Fruit fly (Drosophila melanogaster) whole organism, embryonic: Measurements from ENCODE around the gene phol.

Experiments used
- Atf6 ChIP-seq: fragments of 200-800 bp; sonication (Bioruptor generic); IDR thresholded peaks from 2 replicates; pipeline ENCODE4 v1.3.6; 2022; ENCODE audit warnings: missing biosample characterization, missing genetic modification characterization
- CG10274 ChIP-seq: fragments of 200-800 bp; sonication (Bioruptor generic); optimal IDR thresholded peaks from 3 replicates; lab custom pipeline; 2017; ENCODE audit warnings: missing biosample characterization, mild to moderate bottlenecking, missing genetic modification characterization
- CG10979 ChIP-seq: fragments of 200-800 bp; sonication (Bioruptor generic); optimal IDR thresholded peaks from 2 replicates; lab custom pipeline; 2018; ENCODE audit warnings: missing biosample characterization, mild to moderate bottlenecking, missing genetic modification characterization, moderate library complexity
- CG12104 ChIP-seq: fragments of 200-800 bp; sonication (Bioruptor generic); optimal IDR thresholded peaks from 3 replicates; lab custom pipeline; 2016; ENCODE audit warnings: missing biosample characterization, missing genetic modification characterization
- CG1233 ChIP-seq: fragments of 200-800 bp; sonication (Bioruptor generic); optimal IDR thresholded peaks from 4 replicates; lab custom pipeline; 2018; ENCODE audit warnings: missing biosample characterization, mild to moderate bottlenecking, missing genetic modification characterization
- CG12942 ChIP-seq: fragments of 200-800 bp; sonication (Bioruptor generic); optimal IDR thresholded peaks from 3 replicates; lab custom pipeline; 2016; ENCODE audit warnings: missing biosample characterization, missing genetic modification characterization
- CG17385 ChIP-seq: fragments of 200-800 bp; sonication (Bioruptor generic); optimal IDR thresholded peaks from 3 replicates; lab custom pipeline; 2018; ENCODE audit warnings: missing biosample characterization, mild to moderate bottlenecking, missing genetic modification characterization
- CG18599 ChIP-seq: fragments of 200-800 bp; sonication (Bioruptor generic); optimal IDR thresholded peaks from 3 replicates; lab custom pipeline; 2017; ENCODE audit warnings: missing biosample characterization, missing genetic modification characterization, mild to moderate bottlenecking, moderate library complexity, missing genetic modification reagents
- CG18764 ChIP-seq: fragments of 200-800 bp; sonication (Bioruptor generic); optimal IDR thresholded peaks from 3 replicates; lab custom pipeline; 2016; ENCODE audit warnings: missing biosample characterization, missing genetic modification characterization
- CG2678 ChIP-seq: fragments of 200-800 bp; sonication (Bioruptor generic); optimal IDR thresholded peaks from 3 replicates; lab custom pipeline; 2019; ENCODE audit warnings: missing biosample characterization, mild to moderate bottlenecking, missing genetic modification characterization, moderate library complexity
- CG2712 ChIP-seq: fragments of 200-800 bp; optimal IDR thresholded peaks from 3 replicates; lab custom pipeline; 2019; ENCODE audit warnings: missing biosample characterization, mild to moderate bottlenecking, missing genetic modification characterization, moderate library complexity
- CG31388 ChIP-seq: fragments of 200-800 bp; sonication (Bioruptor generic); optimal IDR thresholded peaks from 2 replicates; lab custom pipeline; 2016; ENCODE audit warnings: missing biosample characterization, missing genetic modification characterization
- CG3281 ChIP-seq: fragments of 200-800 bp; sonication (Bioruptor generic); optimal IDR thresholded peaks from 3 replicates; lab custom pipeline; 2017; ENCODE audit warnings: missing biosample characterization, mild to moderate bottlenecking, missing genetic modification characterization
- CG34422 ChIP-seq: fragments of 200-800 bp; sonication (Bioruptor generic); IDR thresholded peaks from 3 replicates; pipeline ENCODE4 v1.3.6; 2022; ENCODE audit warnings: missing biosample characterization, missing genetic modification characterization
- CG4424 ChIP-seq: fragments of 200-800 bp; sonication (Bioruptor generic); optimal IDR thresholded peaks from 3 replicates; lab custom pipeline; 2016; ENCODE audit warnings: missing biosample characterization, missing genetic modification characterization
- CG6272 ChIP-seq: fragments of 200-800 bp; sonication (Bioruptor generic); IDR thresholded peaks from 2 replicates; pipeline ENCODE4 v1.3.6; 2022; ENCODE audit warnings: missing biosample characterization, missing genetic modification characterization
- CG6765 ChIP-seq: fragments of 200-800 bp; sonication (Bioruptor generic); optimal IDR thresholded peaks from 3 replicates; lab custom pipeline; 2017; ENCODE audit warnings: missing biosample characterization, mild to moderate bottlenecking, missing genetic modification characterization
- CG9437 ChIP-seq: fragments of 200-800 bp; sonication (Bioruptor generic); optimal IDR thresholded peaks from 2 replicates; lab custom pipeline; 2018; ENCODE audit warnings: missing biosample characterization, mild to moderate bottlenecking, missing genetic modification characterization
- Fer3 ChIP-seq: fragments of 200-800 bp; sonication (Bioruptor generic); optimal IDR thresholded peaks from 2 replicates; lab custom pipeline; 2018; ENCODE audit warnings: missing biosample characterization, mild to moderate bottlenecking, missing genetic modification characterization, moderate library complexity
- HLH54F ChIP-seq: fragments of 200-800 bp; sonication (Bioruptor generic); optimal IDR thresholded peaks from 3 replicates; lab custom pipeline; 2016; ENCODE audit warnings: missing biosample characterization, missing genetic modification characterization
- Max ChIP-seq: fragments of 200-800 bp; sonication (Bioruptor generic); optimal IDR thresholded peaks from 2 replicates; lab custom pipeline; 2016; ENCODE audit warnings: missing biosample characterization, mild to moderate bottlenecking, missing genetic modification characterization
- Pdp1 ChIP-seq, 2 experiments: fragments of 200-800 bp; sonication (Bioruptor generic); optimal IDR thresholded peaks; 3 replicates each; lab custom pipeline; 2016; ENCODE audit warnings: missing biosample characterization in 2 of 2, missing genetic modification characterization in 2 of 2, mild to moderate bottlenecking in 1 of 2, moderate library complexity in 1 of 2
- Ptx1 ChIP-seq: fragments of 200-800 bp; sonication (Bioruptor generic); IDR thresholded peaks from 2 replicates; pipeline ENCODE4 v1.3.6; 2022; ENCODE audit warnings: missing biosample characterization, missing genetic modification characterization
- Rfx ChIP-seq: fragments of 200-800 bp; sonication (Bioruptor generic); IDR thresholded peaks from 2 replicates; pipeline ENCODE4 v1.3.6; 2022; ENCODE audit warnings: missing biosample characterization, missing genetic modification characterization
- Sox102F ChIP-seq: fragments of 200-800 bp; sonication (Bioruptor generic); optimal IDR thresholded peaks from 2 replicates; lab custom pipeline; 2018; ENCODE audit warnings: missing biosample characterization, mild to moderate bottlenecking, missing genetic modification characterization, moderate library complexity
- ab ChIP-seq: fragments of 200-800 bp; sonication (Bioruptor generic); optimal IDR thresholded peaks from 2 replicates; lab custom pipeline; 2016; ENCODE audit warnings: missing biosample characterization, missing genetic modification characterization
- bcd ChIP-seq: fragments of 200-800 bp; sonication (Bioruptor generic); optimal IDR thresholded peaks from 2 replicates; lab custom pipeline; 2017; ENCODE audit warnings: missing biosample characterization, mild to moderate bottlenecking, missing genetic modification characterization
- cwo ChIP-seq: fragments of 200-800 bp; sonication (Bioruptor generic); optimal IDR thresholded peaks from 3 replicates; lab custom pipeline; 2017; ENCODE audit warnings: missing biosample characterization, missing genetic modification characterization, mild to moderate bottlenecking, moderate library complexity, missing genetic modification reagents
- eve ChIP-seq, 2 experiments: fragments of >200 bp; optimal IDR thresholded peaks; 2 replicates each; lab custom pipeline; 2017; ENCODE audit warnings: missing biosample characterization in 2 of 2, missing genetic modification characterization in 2 of 2
- jigr1 ChIP-seq: fragments of 200-800 bp; sonication (Bioruptor generic); IDR thresholded peaks from 3 replicates; pipeline ENCODE4 v1.3.6; 2022; ENCODE audit warnings: missing biosample characterization, missing genetic modification characterization
- kah ChIP-seq: fragments of 200-800 bp; sonication (Bioruptor generic); optimal IDR thresholded peaks from 2 replicates; lab custom pipeline; 2018; ENCODE audit warnings: missing biosample characterization, mild to moderate bottlenecking, missing genetic modification characterization
- lab ChIP-seq: fragments of 200-800 bp; sonication (Bioruptor generic); optimal IDR thresholded peaks from 3 replicates; lab custom pipeline; 2017; ENCODE audit warnings: missing biosample characterization, missing genetic modification characterization, mild to moderate bottlenecking, moderate library complexity, missing genetic modification reagents
- nmo ChIP-seq: fragments of 200-800 bp; sonication (Bioruptor generic); optimal IDR thresholded peaks from 2 replicates; lab custom pipeline; 2018; ENCODE audit warnings: missing biosample characterization, mild to moderate bottlenecking, missing genetic modification characterization, moderate library complexity
- onecut ChIP-seq: fragments of 200-800 bp; sonication (Bioruptor generic); IDR thresholded peaks from 2 replicates; pipeline ENCODE4 v1.3.6; 2022; ENCODE audit warnings: missing biosample characterization, missing genetic modification characterization
- prd ChIP-seq, 3 experiments: fragments of >200 bp in 2 of 3; fragments of 200-800 bp in 1 of 3; sonication (Bioruptor generic) in 1 of 3; optimal IDR thresholded peaks in 2 of 3; IDR thresholded peaks in 1 of 3; 2 replicates in 2 of 3; 3 replicates in 1 of 3; pipeline versions ENCODE4 v1.3.6 to Lab custom; 2017 to 2022; ENCODE audit warnings: missing biosample characterization in 1 of 3, missing genetic modification characterization in 1 of 3
- rib ChIP-seq: fragments of 200-800 bp; sonication (Bioruptor generic); IDR thresholded peaks from 2 replicates; pipeline ENCODE4 v1.3.6; 2022; ENCODE audit warnings: missing biosample characterization, missing genetic modification characterization
- row ChIP-seq: fragments of 200-800 bp; sonication (Bioruptor generic); IDR thresholded peaks from 3 replicates; pipeline ENCODE4 v1.3.6; 2022; ENCODE audit warnings: missing biosample characterization, missing genetic modification characterization
- salm ChIP-seq: fragments of 200-800 bp; sonication (Bioruptor generic); optimal IDR thresholded peaks from 2 replicates; lab custom pipeline; 2018; ENCODE audit warnings: missing biosample characterization, mild to moderate bottlenecking, missing genetic modification characterization
- scrt ChIP-seq: fragments of 200-800 bp; sonication (Bioruptor generic); optimal IDR thresholded peaks from 2 replicates; lab custom pipeline; 2018; ENCODE audit warnings: missing biosample characterization, mild to moderate bottlenecking, missing genetic modification characterization, moderate library complexity
- sd ChIP-seq: fragments of 200-800 bp; sonication (Bioruptor generic); optimal IDR thresholded peaks from 3 replicates; lab custom pipeline; 2018; ENCODE audit warnings: missing biosample characterization, mild to moderate bottlenecking, missing genetic modification characterization, moderate library complexity
- sens ChIP-seq: fragments of 200-800 bp; sonication (Bioruptor generic); peaks from one replicate; lab custom pipeline; 2016; ENCODE audit warnings: missing biosample characterization, missing genetic modification characterization
- sr ChIP-seq: fragments of 200-800 bp; sonication (Bioruptor generic); IDR thresholded peaks from 3 replicates; pipeline ENCODE4 v1.3.6; 2022; ENCODE audit warnings: missing biosample characterization, missing genetic modification characterization
- trh ChIP-seq: fragments of 200-800 bp; sonication (Bioruptor generic); optimal IDR thresholded peaks from 2 replicates; lab custom pipeline; 2016; ENCODE audit warnings: missing biosample characterization, missing genetic modification characterization
- twi ChIP-seq: fragments of 200-800 bp; optimal IDR thresholded peaks from 2 replicates; lab custom pipeline; 2019; ENCODE audit warnings: missing biosample characterization, mild to moderate bottlenecking, missing genetic modification characterization, moderate library complexity
- vvl ChIP-seq: fragments of 200-800 bp; sonication (Bioruptor generic); IDR thresholded peaks from 2 replicates; pipeline ENCODE4 v1.3.6; 2022; ENCODE audit warnings: missing biosample characterization, missing genetic modification characterization
- wek ChIP-seq: fragments of 200-800 bp; sonication (Bioruptor generic); optimal IDR thresholded peaks from 3 replicates; lab custom pipeline; 2018; ENCODE audit warnings: missing biosample characterization, mild to moderate bottlenecking, missing genetic modification characterization, moderate library complexity
- zf30C ChIP-seq: fragments of 200-800 bp; sonication (Bioruptor generic); optimal IDR thresholded peaks from 3 replicates; lab custom pipeline; 2018; ENCODE audit warnings: missing biosample characterization, mild to moderate bottlenecking, missing genetic modification characterization

The phol gene

dm6 chr3L:9504530-9504929 lies 48.4 kb upstream of the phol start:
- TF ChIP-seq Max (no peak), CG31388 (no peak), CG9437 (GFP tag; lab: Kevin White, UChicago) (peak; percentile 52), lab (GFP tag; lab: Kevin White, UChicago) (no peak), eve (GFP tag; optimal IDR thresholded peaks at IDR 0.05; lab: Kevin White, UChicago) (peak in 1 of 2 experiments; percentile 55)
- TF ChIP-seq, all 482 proteins: peak for 2

dm6 chr3L:9503552-9504317 lies 47.7 kb upstream of the phol start:
- peak; percentile 23 for TF ChIP-seq nmo (GFP tag; lab: Kevin White, UChicago)
- TF ChIP-seq Ptx1: no peak
- TF ChIP-seq zf30C (GFP tag; lab: Kevin White, UChicago): peak; percentile 20
- peak; percentile 16 for TF ChIP-seq CG4424 (GFP tag; lab: Kevin White, UChicago)
- TF ChIP-seq CG10979 (tag; lab: Kevin White, UChicago): peak; percentile 26
- TF ChIP-seq Atf6 (GFP tag; lab: Robert Waterston, UW): no peak
- peak; percentile 7; the same call in 1 of the 2 replicates for TF ChIP-seq vvl (GFP tag; lab: Robert Waterston, UW)
- peak; percentile 52; the same call in 1 of the 2 replicates for TF ChIP-seq onecut (GFP tag; lab: Robert Waterston, UW)
- TF ChIP-seq scrt (GFP tag; lab: Kevin White, UChicago): peak; percentile 58
- TF ChIP-seq sd (tag; lab: Kevin White, UChicago): no peak
- TF ChIP-seq rib: no peak
- TF ChIP-seq CG1233 (GFP tag; lab: Kevin White, UChicago): peak; percentile 30
- TF ChIP-seq CG17385 (GFP tag; lab: Kevin White, UChicago): no peak
- TF ChIP-seq CG34422: peak; percentile 41; the same call in 1 of the 3 replicates
- TF ChIP-seq wek (GFP tag; lab: Kevin White, UChicago): no peak
- no peak for TF ChIP-seq CG6272 (GFP tag; lab: Robert Waterston, UW)
- no peak for TF ChIP-seq prd (optimal IDR thresholded peaks at IDR 0.05; lab: Kevin White, UChicago)
- peak; percentile 49; the same call in 1 of the 3 replicates for TF ChIP-seq prd (GFP tag; IDR thresholded peaks at IDR 0.05; lab: Robert Waterston, UW)
- peak; percentile 14 for TF ChIP-seq CG2712 (tag; lab: Kevin White, UChicago)
- TF ChIP-seq CG6765 (GFP tag; lab: Kevin White, UChicago): no peak
- TF ChIP-seq CG12104 (GFP tag; lab: Kevin White, UChicago): no peak
- TF ChIP-seq row: no peak
- peak in 1 of 2 experiments; percentile 32 for TF ChIP-seq Pdp1 (GFP tag; optimal IDR thresholded peaks at IDR 0.05; lab: Kevin White, UChicago)
- TF ChIP-seq Sox102F: peak; percentile 17
- no peak for TF ChIP-seq CG18764
- TF ChIP-seq ab (GFP tag; lab: Kevin White, UChicago): no peak
- TF ChIP-seq HLH54F: no peak
- no peak for TF ChIP-seq CG10274
- peak; percentile 40 for TF ChIP-seq cwo (GFP tag; lab: Kevin White, UChicago)
- TF ChIP-seq CG12942 (GFP tag; lab: Kevin White, UChicago): no peak
- peak; percentile 22 for TF ChIP-seq Fer3
- TF ChIP-seq bcd (GFP tag; lab: Kevin White, UChicago): peak; percentile 8
- peak; percentile 22 for TF ChIP-seq CG18599
- peak; percentile 19 for TF ChIP-seq CG3281 (GFP tag; lab: Kevin White, UChicago)
- peak; percentile 46 for TF ChIP-seq kah (GFP tag; lab: Kevin White, UChicago)
- no peak for TF ChIP-seq salm
- peak; percentile 98 for TF ChIP-seq sr (GFP tag; lab: Robert Waterston, UW)
- TF ChIP-seq jigr1 (GFP tag; lab: Robert Waterston, UW): no peak
- no peak for TF ChIP-seq trh (GFP tag; lab: Kevin White, UChicago)
- TF ChIP-seq twi (tag; lab: Kevin White, UChicago): peak; percentile 30
- 0 out of 2 replicates have a peak, but pooled peaks have one; percentile 31 for TF ChIP-seq Rfx (GFP tag; lab: Robert Waterston, UW)
- TF ChIP-seq sens (GFP tag; lab: Kevin White, UChicago): peak; percentile 70
- peak; percentile 37 for TF ChIP-seq CG2678
